Worm (Caenorhabditis elegans) whole organism, L3 larva: ENCODE data around the gene frpr-19.

Source experiments
- aly-2 ChIP-seq: fragments of 150-350 bp; optimal IDR thresholded peaks from 2 replicates; lab custom pipeline; 2014; ENCODE audit warnings: missing biosample characterization, missing genetic modification characterization
- ceh-16 ChIP-seq: sonication (generic microtip); optimal IDR thresholded peaks from 2 replicates; lab custom pipeline; 2017; ENCODE audit warnings: missing biosample characterization, missing genetic modification characterization
- egl-5 ChIP-seq: fragments of 150-350 bp; optimal IDR thresholded peaks from 2 replicates; lab custom pipeline; 2017; ENCODE audit warnings: missing biosample characterization, missing genetic modification reagents, missing genetic modification characterization, inconsistent platforms
- elt-1 ChIP-seq: fragments of 150-350 bp; optimal IDR thresholded peaks from 2 replicates; lab custom pipeline; 2014; ENCODE audit warnings: missing biosample characterization, missing genetic modification characterization
- elt-2 ChIP-seq: sonication (generic microtip); optimal IDR thresholded peaks from 2 replicates; lab custom pipeline; 2016; ENCODE audit warnings: missing genetic modification reagents, mild to moderate bottlenecking, missing genetic modification characterization, missing compliant biosample characterization
- eor-1 ChIP-seq, 2 experiments: fragments of 150-350 bp; optimal IDR thresholded peaks; 2 replicates each; lab custom pipeline; 2014 to 2018; ENCODE audit warnings: missing biosample characterization in 2 of 2, missing genetic modification characterization in 2 of 2
- fkh-10 ChIP-seq: sonication (generic microtip); optimal IDR thresholded peaks from 2 replicates; lab custom pipeline; 2017; ENCODE audit warnings: missing biosample characterization, missing genetic modification reagents, missing genetic modification characterization
- fkh-2 ChIP-seq: fragments of 150-350 bp; optimal IDR thresholded peaks from 2 replicates; lab custom pipeline; 2014; ENCODE audit warnings: missing biosample characterization, missing genetic modification reagents, missing genetic modification characterization
- hmg-11 ChIP-seq: sonication (generic microtip); optimal IDR thresholded peaks from 2 replicates; lab custom pipeline; 2016; ENCODE audit warnings: missing genetic modification characterization, missing compliant biosample characterization
- jun-1 ChIP-seq: fragments of 150-350 bp; optimal IDR thresholded peaks from 2 replicates; lab custom pipeline; 2014; ENCODE audit warnings: missing biosample characterization, missing genetic modification reagents, missing genetic modification characterization
- lin-15B ChIP-seq: fragments of 150-350 bp; optimal IDR thresholded peaks from 2 replicates; lab custom pipeline; 2014; ENCODE audit warnings: missing biosample characterization, missing genetic modification characterization
- lin-39 ChIP-seq: fragments of 150-350 bp; optimal IDR thresholded peaks from 2 replicates; lab custom pipeline; 2018; ENCODE audit warnings: missing biosample characterization, missing genetic modification reagents, missing genetic modification characterization
- nfya-1 ChIP-seq: sonication (generic microtip); optimal IDR thresholded peaks from 2 replicates; lab custom pipeline; 2017; ENCODE audit warnings: missing genetic modification characterization, mild to moderate bottlenecking, missing compliant biosample characterization, antibody characterized with exemption, moderate library complexity; ENCODE audit not compliant: insufficient read depth
- nhr-23 ChIP-seq: fragments of 150-350 bp; optimal IDR thresholded peaks from 2 replicates; lab custom pipeline; 2014; ENCODE audit warnings: missing biosample characterization, missing genetic modification reagents, missing genetic modification characterization
- nhr-237 ChIP-seq: fragments of 150-350 bp; optimal IDR thresholded peaks from 2 replicates; lab custom pipeline; 2014; ENCODE audit warnings: missing biosample characterization, missing genetic modification characterization
- nhr-25 ChIP-seq: sonication (generic microtip); optimal IDR thresholded peaks from 2 replicates; lab custom pipeline; 2017; ENCODE audit warnings: missing biosample characterization, missing genetic modification characterization
- nhr-28 ChIP-seq: fragments of 150-350 bp; optimal IDR thresholded peaks from 2 replicates; lab custom pipeline; 2014; ENCODE audit warnings: missing biosample characterization, missing genetic modification characterization
- nhr-67 ChIP-seq: fragments of 150-350 bp; optimal IDR thresholded peaks from 2 replicates; lab custom pipeline; 2014; ENCODE audit warnings: missing biosample characterization, missing genetic modification characterization
- nhr-77 ChIP-seq: fragments of 150-350 bp; optimal IDR thresholded peaks from 2 replicates; lab custom pipeline; 2014; ENCODE audit warnings: missing biosample characterization, missing genetic modification characterization
- pha-4 ChIP-seq: fragments of 150-350 bp; optimal IDR thresholded peaks from 2 replicates; lab custom pipeline; 2014; ENCODE audit warnings: missing biosample characterization, missing genetic modification reagents, missing genetic modification characterization
- pqm-1 ChIP-seq: fragments of 150-350 bp; optimal IDR thresholded peaks from 2 replicates; lab custom pipeline; 2017; ENCODE audit warnings: missing biosample characterization, missing genetic modification characterization, inconsistent platforms
- sea-2 ChIP-seq: fragments of 150-350 bp; sonication (generic microtip); optimal IDR thresholded peaks from 4 replicates; lab custom pipeline; 2014; ENCODE audit warnings: missing biosample characterization, missing genetic modification reagents, missing genetic modification characterization
- skn-1 ChIP-seq: fragments of 150-350 bp; optimal IDR thresholded peaks from 2 replicates; lab custom pipeline; 2014; ENCODE audit warnings: missing biosample characterization, missing genetic modification characterization
- tbx-2 ChIP-seq: sonication (generic microtip); optimal IDR thresholded peaks from 2 replicates; lab custom pipeline; 2016; ENCODE audit warnings: mild to moderate bottlenecking, missing genetic modification characterization, missing compliant biosample characterization
- unc-62 ChIP-seq: fragments of 150-350 bp; sonication (generic microtip); optimal IDR thresholded peaks from 4 replicates; lab custom pipeline; 2014; ENCODE audit warnings: missing biosample characterization, missing genetic modification reagents, missing genetic modification characterization
- zag-1 ChIP-seq: fragments of 150-350 bp; optimal IDR thresholded peaks from 2 replicates; lab custom pipeline; 2014; ENCODE audit warnings: missing biosample characterization, missing genetic modification characterization
- ztf-11 ChIP-seq: fragments of 150-350 bp; optimal IDR thresholded peaks from 2 replicates; lab custom pipeline; 2014; ENCODE audit warnings: missing biosample characterization, missing genetic modification characterization
- ztf-4 ChIP-seq: fragments of 150-350 bp; optimal IDR thresholded peaks from 2 replicates; lab custom pipeline; 2014; ENCODE audit warnings: missing biosample characterization, missing genetic modification characterization

Gene frpr-19

ce11 chrIV:1821550-1821949 is 40.1 kb upstream of the frpr-19 start, which contains the start of gene Y38C1BA.4:
Y38C1BA.4 (plus strand) TSS chrIV:1821850.
- TF ChIP-seq ztf-11 (tag; lab: Kevin White, UChicago) = no peak
- no peak for TF ChIP-seq nhr-237 (tag; lab: Kevin White, UChicago)
- no peak for TF ChIP-seq nhr-77 (tag; lab: Kevin White, UChicago)

- TF ChIP-seq zag-1 (tag; lab: Kevin White, UChicago) (no peak), eor-1 (tag; optimal IDR thresholded peaks at IDR 0.05; lab: Kevin White, UChicago) (no peak), aly-2 (no peak), nhr-237 (tag; lab: Kevin White, UChicago) (no peak), nhr-23 (tag; lab: Kevin White, UChicago) (no peak), egl-5 (tag; lab: Kevin White, UChicago) (no peak), pqm-1 (tag; lab: Kevin White, UChicago) (no peak), nfya-1 (tag; lab: Kevin White, UChicago) (no peak), nhr-25 (peak; percentile 5)
These were observed 38.7 kb upstream of the frpr-19 start, which contains the start of gene col-109 for ce11 chrIV:1820153-1820552. col-109 (minus strand) TSS chrIV:1820253.

- TF ChIP-seq nhr-237 (tag; lab: Kevin White, UChicago) = no peak
- no peak for TF ChIP-seq lin-39
- no peak for TF ChIP-seq pha-4 (tag; lab: Kevin White, UChicago)
- no peak for TF ChIP-seq fkh-10
- no peak for TF ChIP-seq pqm-1 (tag; lab: Kevin White, UChicago)
- TF ChIP-seq jun-1 (tag; lab: Kevin White, UChicago) = no peak
- no peak for TF ChIP-seq nhr-67
- no peak for TF ChIP-seq sea-2 (GFP tag; lab: Kevin White, UChicago)
- no peak for TF ChIP-seq skn-1
- TF ChIP-seq, all 47 proteins: peak for 0
These were observed 37.1 kb upstream of the frpr-19 start for ce11 chrIV:1818467-1819076.

- no peak for TF ChIP-seq lin-15B (tag; lab: Kevin White, UChicago)
- TF ChIP-seq nfya-1 (tag; lab: Kevin White, UChicago) = peak; percentile 32
These were observed 34.8 kb upstream of the frpr-19 start for ce11 chrIV:1816238-1816637.

ce11 chrIV:1814764-1815518 is 33.5 kb upstream of the frpr-19 start, which contains the start of gene snn-1:
snn-1 (minus strand) TSS chrIV:1815118.
- peak; percentile 30 for TF ChIP-seq nfya-1 (tag; lab: Kevin White, UChicago)
- no peak for TF ChIP-seq elt-1
- TF ChIP-seq hmg-11 (tag; lab: Kevin White, UChicago) = peak; percentile 37

ce11 chrIV:1813869-1814268 is 32.4 kb upstream of the frpr-19 start:
- no peak for TF ChIP-seq zag-1 (tag; lab: Kevin White, UChicago)
- no peak for TF ChIP-seq tbx-2 (tag; lab: Kevin White, UChicago)
- no peak for TF ChIP-seq ztf-11 (tag; lab: Kevin White, UChicago)
- no peak for TF ChIP-seq ztf-4 (tag; lab: Kevin White, UChicago)
- TF ChIP-seq fkh-2 (tag; lab: Kevin White, UChicago) = no peak
- no peak for TF ChIP-seq nhr-28
- no peak for TF ChIP-seq fkh-10
- no peak for TF ChIP-seq unc-62 (GFP tag; lab: Kevin White, UChicago)
- TF ChIP-seq nfya-1 (tag; lab: Kevin White, UChicago) = no peak
- TF ChIP-seq ceh-16 (tag; lab: Kevin White, UChicago) = no peak
- no peak for TF ChIP-seq nhr-25
- no peak for TF ChIP-seq jun-1 (tag; lab: Kevin White, UChicago)
- no peak for TF ChIP-seq elt-1
- TF ChIP-seq elt-2 (tag; lab: Kevin White, UChicago) = no peak
